Worm (Caenorhabditis elegans) whole organism, L4 larva: Measurements from ENCODE around the gene ptr-13.

Source experiments
- T26A8.4 ChIP-seq: fragments of 200-800 bp; sonication (Bioruptor generic); IDR thresholded peaks from 2 replicates; pipeline ENCODE4 v1.3.6; 2022; ENCODE audit warnings: missing genetic modification characterization, missing compliant biosample characterization
- Y48G9A.11 ChIP-seq: fragments of 200-800 bp; sonication (Bioruptor generic); IDR thresholded peaks from 2 replicates; pipeline ENCODE4 v1.3.6; 2022; ENCODE audit warnings: missing genetic modification reagents, missing genetic modification characterization, missing compliant biosample characterization
- aha-1 ChIP-seq: fragments of 150-350 bp; peaks from one replicate; lab custom pipeline; 2014; ENCODE audit warnings: missing biosample characterization, missing genetic modification characterization
- ceh-82 ChIP-seq: sonication (generic microtip); optimal IDR thresholded peaks from 2 replicates; lab custom pipeline; 2017; ENCODE audit warnings: missing biosample characterization, missing genetic modification characterization
- cey-2 ChIP-seq: sonication (generic microtip); optimal IDR thresholded peaks from 3 replicates; lab custom pipeline; 2017; ENCODE audit warnings: missing genetic modification characterization, mild to moderate bottlenecking, missing compliant biosample characterization, antibody characterized with exemption, borderline replicate concordance; ENCODE audit not compliant: insufficient read depth
- daf-19 ChIP-seq: fragments of 200-800 bp; sonication (Bioruptor generic); conservative IDR thresholded peaks from 2 replicates; pipeline ENCODE4 v1.3.6; 2022; ENCODE audit warnings: missing genetic modification characterization, missing compliant biosample characterization
- dmd-8 ChIP-seq: fragments of 200-800 bp; sonication (Bioruptor generic); IDR thresholded peaks from 2 replicates; pipeline ENCODE4 v1.3.6; 2022; ENCODE audit warnings: missing genetic modification characterization, missing compliant biosample characterization
- dmd-9 ChIP-seq: fragments of 200-800 bp; sonication (Bioruptor generic); IDR thresholded peaks from 2 replicates; pipeline ENCODE4 v1.3.6; 2022; ENCODE audit warnings: missing genetic modification reagents, missing genetic modification characterization, missing compliant biosample characterization
- dve-1 ChIP-seq: sonication (generic microtip); optimal IDR thresholded peaks from 2 replicates; lab custom pipeline; 2017; ENCODE audit warnings: antibody characterized with exemption, mild to moderate bottlenecking, missing genetic modification characterization, missing compliant biosample characterization; ENCODE audit not compliant: insufficient read depth
- egl-27 ChIP-seq: sonication (generic microtip); optimal IDR thresholded peaks from 3 replicates; lab custom pipeline; 2017; ENCODE audit warnings: missing biosample characterization, missing genetic modification reagents, missing genetic modification characterization
- egl-43 ChIP-seq: fragments of 200-800 bp; sonication (Bioruptor generic); IDR thresholded peaks from 2 replicates; pipeline ENCODE4 v1.3.6; 2022; ENCODE audit warnings: missing genetic modification reagents, missing genetic modification characterization, missing compliant biosample characterization
- hif-1 ChIP-seq, 2 experiments: sonication (generic microtip); optimal IDR thresholded peaks; 2 replicates each; lab custom pipeline; 2016 to 2017; ENCODE audit warnings: missing compliant biosample characterization in 2 of 2, missing genetic modification characterization in 2 of 2, missing genetic modification reagents in 2 of 2, missing genotype in 2 of 2, mild to moderate bottlenecking in 1 of 2
- hlh-11 ChIP-seq: fragments of 200-800 bp; sonication (Bioruptor generic); optimal IDR thresholded peaks from 2 replicates; lab custom pipeline; 2018; ENCODE audit warnings: mild to moderate bottlenecking, missing genetic modification characterization, missing compliant biosample characterization
- hmg-1.1 ChIP-seq: fragments of 200-800 bp; sonication (Bioruptor generic); IDR thresholded peaks from 2 replicates; pipeline ENCODE4 v1.3.6; 2022; ENCODE audit warnings: missing genetic modification reagents, missing genetic modification characterization, missing compliant biosample characterization
- lim-7 ChIP-seq: fragments of 200-800 bp; sonication (Bioruptor generic); IDR thresholded peaks from 2 replicates; pipeline ENCODE4 v1.3.6; 2022; ENCODE audit warnings: missing genetic modification characterization, missing compliant biosample characterization
- lin-38 ChIP-seq: fragments of 200-800 bp; sonication (Bioruptor generic); IDR thresholded peaks from 2 replicates; pipeline ENCODE4 v1.3.6; 2022; ENCODE audit warnings: missing genetic modification reagents, missing genetic modification characterization, missing compliant biosample characterization
- lir-3 ChIP-seq: sonication (generic microtip); optimal IDR thresholded peaks from 2 replicates; lab custom pipeline; 2016; ENCODE audit warnings: mild to moderate bottlenecking, missing genetic modification characterization, missing compliant biosample characterization
- mdl-1 ChIP-seq, 2 experiments: fragments of 150-350 bp in 1 of 2; sonication (generic microtip) in 1 of 2; optimal IDR thresholded peaks; 2 replicates each; lab custom pipeline; 2014 to 2017; ENCODE audit warnings: missing biosample characterization in 2 of 2, missing genetic modification characterization in 2 of 2
- mdt-29 ChIP-seq: fragments of 200-800 bp; sonication (Bioruptor generic); IDR thresholded peaks from 2 replicates; pipeline ENCODE4 v1.3.6; 2022; ENCODE audit warnings: missing genetic modification reagents, missing genetic modification characterization, missing compliant biosample characterization
- mep-1 ChIP-seq: fragments of 150-350 bp; sonication (generic microtip); optimal IDR thresholded peaks from 3 replicates; lab custom pipeline; 2014; ENCODE audit warnings: missing biosample characterization, missing genetic modification characterization
- mes-2 ChIP-seq: sonication (generic microtip); optimal IDR thresholded peaks from 2 replicates; lab custom pipeline; 2016; ENCODE audit warnings: missing genotype, mild to moderate bottlenecking, missing genetic modification characterization, missing compliant biosample characterization; ENCODE audit not compliant: poor library complexity, severe bottlenecking
- mxl-2 ChIP-seq: fragments of 200-800 bp; sonication (Bioruptor generic); conservative IDR thresholded peaks from 2 replicates; pipeline ENCODE4 v1.3.6; 2022; ENCODE audit warnings: missing genetic modification reagents, missing genetic modification characterization, missing compliant biosample characterization
- mxl-3 ChIP-seq: fragments of 200-800 bp; sonication (Bioruptor generic); optimal IDR thresholded peaks from 2 replicates; lab custom pipeline; 2018; ENCODE audit warnings: mild to moderate bottlenecking, missing genetic modification characterization, missing compliant biosample characterization
- nhr-10 ChIP-seq: fragments of 150-350 bp; optimal IDR thresholded peaks from 2 replicates; lab custom pipeline; 2014; ENCODE audit warnings: missing biosample characterization, missing genetic modification characterization
- nhr-28 ChIP-seq: fragments of 150-350 bp; optimal IDR thresholded peaks from 2 replicates; lab custom pipeline; 2014; ENCODE audit warnings: missing biosample characterization, missing genetic modification characterization
- nhr-48 ChIP-seq: sonication (generic microtip); optimal IDR thresholded peaks from 2 replicates; lab custom pipeline; 2016; ENCODE audit warnings: mild to moderate bottlenecking, missing genetic modification characterization, missing compliant biosample characterization
- set-16 ChIP-seq: fragments of 200-800 bp; sonication (Bioruptor generic); IDR thresholded peaks from 2 replicates; pipeline ENCODE4 v1.3.6; 2022; ENCODE audit warnings: missing genetic modification reagents, missing genetic modification characterization, missing compliant biosample characterization
- snpc-1.2 ChIP-seq: fragments of 200-800 bp; sonication (Bioruptor generic); IDR thresholded peaks from 2 replicates; pipeline ENCODE4 v1.3.6; 2022; ENCODE audit warnings: missing genetic modification reagents, missing genetic modification characterization, missing compliant biosample characterization
- snpc-4 ChIP-seq: fragments of 150-350 bp; optimal IDR thresholded peaks from 2 replicates; lab custom pipeline; 2014; ENCODE audit warnings: missing biosample characterization, missing genetic modification characterization
- spr-1 ChIP-seq: sonication (generic microtip); optimal IDR thresholded peaks from 2 replicates; lab custom pipeline; 2016; ENCODE audit warnings: mild to moderate bottlenecking, missing genetic modification characterization, missing compliant biosample characterization
- unc-39 ChIP-seq: sonication (generic microtip); optimal IDR thresholded peaks from 2 replicates; lab custom pipeline; 2017; ENCODE audit warnings: missing biosample characterization, missing genetic modification characterization
- unc-62 ChIP-seq, 3 experiments: fragments of 150-350 bp in 1 of 3; sonication (generic microtip); optimal IDR thresholded peaks in 2 of 3; peaks in 1 of 3; 1 replicate in 1 of 3; 2 replicates in 2 of 3; lab custom pipeline; 2014 to 2017; ENCODE audit warnings: missing biosample characterization in 3 of 3, missing genetic modification characterization in 3 of 3, missing genetic modification reagents in 3 of 3, missing genotype in 1 of 3
- zag-1 ChIP-seq: fragments of 150-350 bp; optimal IDR thresholded peaks from 2 replicates; lab custom pipeline; 2014; ENCODE audit warnings: missing biosample characterization, missing genetic modification characterization
- zip-2 ChIP-seq: fragments of 150-350 bp; optimal IDR thresholded peaks from 2 replicates; lab custom pipeline; 2014; ENCODE audit warnings: missing biosample characterization, missing genetic modification characterization

ptr-13 gene

DNA sequence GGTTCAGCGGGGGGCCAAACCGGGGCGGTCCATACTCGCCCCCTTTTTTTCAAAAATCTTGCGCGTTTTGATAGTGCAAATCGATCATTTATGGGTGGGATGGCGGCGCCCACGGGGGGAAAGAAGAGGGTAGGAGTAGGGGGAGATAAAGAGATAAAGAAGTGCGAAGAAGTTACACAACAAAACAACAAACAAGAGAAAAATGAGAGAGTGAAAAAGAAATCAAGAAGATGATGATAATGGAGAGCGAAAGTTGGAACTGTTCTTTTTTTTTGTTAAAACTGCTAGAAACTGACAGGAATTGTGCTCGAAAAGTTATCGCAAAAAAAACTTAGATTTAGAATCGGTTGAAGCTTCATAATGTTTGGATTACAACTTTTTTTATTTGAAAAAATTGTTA, at the start of gene ptr-13:
Gene ptr-13, minus strand, starts transcription at position 92 of the 400 bp plus-strand sequence.
- peak; percentile 41 for TF ChIP-seq nhr-28
- TF ChIP-seq aha-1: peak; percentile 6
- no peak for TF ChIP-seq zip-2 (tag; lab: Kevin White, UChicago)
- no peak for TF ChIP-seq unc-62 (GFP tag; optimal IDR thresholded peaks at IDR 0.05 in 1 of 2; lab: Kevin White, UChicago)
- no peak for TF ChIP-seq unc-62 (tag; optimal IDR thresholded peaks at IDR 0.05; lab: Kevin White, UChicago)
- TF ChIP-seq, all 104 proteins: peak for 2

DNA sequence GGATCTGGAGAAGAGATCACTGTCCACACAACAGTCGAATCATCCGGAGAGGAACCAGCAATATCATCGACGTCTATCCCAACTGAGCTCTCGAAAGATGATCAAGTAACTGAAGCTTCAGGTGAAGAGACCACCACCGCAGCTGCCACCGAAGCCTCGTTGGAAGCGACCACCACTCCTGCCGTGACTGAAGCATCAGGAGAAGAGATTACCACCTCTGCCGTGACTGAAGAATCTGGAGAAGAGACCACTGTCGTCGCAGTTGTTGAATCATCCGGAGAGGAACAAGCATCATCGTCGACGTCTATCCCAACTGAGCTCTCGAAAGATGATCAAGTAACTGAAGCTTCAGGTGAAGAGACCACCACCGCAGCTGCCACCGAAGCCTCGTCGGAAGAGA, 49.4 kb upstream of the ptr-13 start:
- TF ChIP-seq hmg-1.1 (GFP tag; lab: Robert Waterston, UW) (peak; percentile 33; the same call in 1 of the 2 replicates), dmd-9 (0 out of 2 replicates have a peak, but pooled peaks have one; percentile 19), mxl-2 (GFP tag; lab: Robert Waterston, UW) (peak; percentile 38; the same call in 1 of the 2 replicates), lim-7 (GFP tag; lab: Robert Waterston, UW) (peak; percentile 38), set-16 (peak; percentile 80), T26A8.4 (GFP tag; lab: Robert Waterston, UW) (peak; percentile 39; the same call in 1 of the 2 replicates), egl-43 (peak; percentile 52; the same call in 1 of the 2 replicates)

DNA sequence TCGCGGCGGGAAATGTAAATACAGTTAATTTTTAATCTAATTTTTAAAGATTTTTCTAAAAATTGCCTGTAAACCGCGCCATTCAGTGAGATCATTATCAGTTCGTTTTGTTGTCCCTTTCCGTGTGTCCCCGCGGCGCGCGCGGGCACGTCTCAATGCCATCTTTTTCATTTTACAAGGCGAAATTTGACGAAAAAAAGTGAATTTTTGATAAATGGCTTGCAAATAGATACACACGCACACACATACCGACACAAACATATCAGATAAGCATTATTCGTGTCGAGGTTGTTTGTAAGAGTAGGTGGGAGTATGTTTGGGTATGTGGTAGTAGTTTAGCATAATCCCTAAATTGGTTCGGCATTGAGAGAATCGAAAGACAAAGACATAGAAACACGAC, 43.5 kb upstream of the ptr-13 start:
- TF ChIP-seq nhr-48 (tag; lab: Kevin White, UChicago): no peak
- no peak for TF ChIP-seq T26A8.4 (GFP tag; lab: Robert Waterston, UW)
- no peak for TF ChIP-seq zag-1
- TF ChIP-seq nhr-28: peak; percentile 46

DNA sequence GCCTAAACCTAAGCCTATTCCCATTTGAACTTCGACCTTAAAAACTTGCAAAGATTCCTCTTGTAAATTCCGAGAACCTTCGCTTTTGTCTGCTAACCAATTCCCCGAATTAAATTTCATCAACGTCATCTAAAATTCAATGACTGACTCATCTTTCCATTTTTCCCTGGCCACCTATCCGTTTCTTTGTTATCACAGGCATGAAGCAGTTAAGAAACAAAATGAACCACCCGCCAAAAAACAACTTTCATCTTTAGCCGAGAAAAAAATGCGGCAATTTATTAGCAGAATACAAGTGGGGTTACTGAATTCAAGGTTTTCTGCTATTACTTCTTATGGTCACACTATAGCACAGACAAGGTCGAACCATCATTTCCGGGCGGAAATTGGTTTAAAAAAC, 42.5 kb upstream of the ptr-13 start:
- no peak for TF ChIP-seq snpc-1.2 (GFP tag; lab: Robert Waterston, UW)
- TF ChIP-seq Y48G9A.11 (GFP tag; lab: Robert Waterston, UW): no peak
- no peak for TF ChIP-seq snpc-4 (tag; lab: Kevin White, UChicago)
- no peak for TF ChIP-seq nhr-10 (tag; lab: Kevin White, UChicago)
- TF ChIP-seq cey-2 (tag; lab: Kevin White, UChicago): no peak

- TF ChIP-seq daf-19 (GFP tag; lab: Robert Waterston, UW) (no peak), unc-62 (GFP tag; optimal IDR thresholded peaks at IDR 0.05 in 1 of 2; lab: Kevin White, UChicago) (peak in 1 of 2 experiments; percentile 50), unc-62 (tag; optimal IDR thresholded peaks at IDR 0.05; lab: Kevin White, UChicago) (no peak)
- TF ChIP-seq, all 104 proteins: peak for 1
Observed at ce11 chrII:11202581-11203271, 40.4 kb upstream of the ptr-13 start, which contains the start of gene srap-1. Gene srap-1, plus strand, starts transcription at chrII:11203221.

ce11 chrII:11200234-11200755, 38.0 kb upstream of the ptr-13 start:
- TF ChIP-seq set-16 (peak; percentile 48; the same call in 1 of the 2 replicates), Y48G9A.11 (GFP tag; lab: Robert Waterston, UW) (no peak), unc-62 (GFP tag; optimal IDR thresholded peaks at IDR 0.05 in 1 of 2; lab: Kevin White, UChicago) (peak in 1 of 2 experiments; percentile 94), unc-62 (tag; optimal IDR thresholded peaks at IDR 0.05; lab: Kevin White, UChicago) (no peak), snpc-4 (tag; lab: Kevin White, UChicago) (no peak), lir-3 (tag; lab: Kevin White, UChicago) (no peak), mep-1 (tag; lab: Kevin White, UChicago) (peak; percentile 24), mdl-1 (tag; optimal IDR thresholded peaks at IDR 0.05; lab: Kevin White, UChicago) (peak in 1 of 2 experiments; percentile 41), spr-1 (tag; lab: Kevin White, UChicago) (no peak), mdt-29 (GFP tag; lab: Robert Waterston, UW) (no peak), hif-1 (tag; optimal IDR thresholded peaks at IDR 0.05; lab: Kevin White, UChicago) (no peak), dmd-8 (GFP tag; lab: Robert Waterston, UW) (0 out of 2 replicates have a peak, but pooled peaks have one; percentile 12), dve-1 (tag; lab: Kevin White, UChicago) (no peak), mxl-3 (peak; percentile 22), aha-1 (peak; percentile 84), lin-38 (GFP tag; lab: Robert Waterston, UW) (no peak), nhr-28 (peak; percentile 11), hlh-11 (tag; lab: Kevin White, UChicago) (peak; percentile 9), egl-27 (tag; lab: Kevin White, UChicago) (no peak), unc-39 (tag; lab: Kevin White, UChicago) (no peak), nhr-10 (tag; lab: Kevin White, UChicago) (peak; percentile 43), ceh-82 (tag; lab: Kevin White, UChicago) (no peak), mes-2 (tag; lab: Kevin White, UChicago) (peak; percentile 24)
